Worm (Caenorhabditis elegans) whole organism, late embryonic: ENCODE data around the gene F52E1.14.

ENCODE experiments used
- C08G9.2 ChIP-seq: sonication (generic microtip); optimal IDR thresholded peaks from 2 replicates; lab custom pipeline; 2016; ENCODE audit warnings: mild to moderate bottlenecking, missing genetic modification characterization, moderate library complexity, missing compliant biosample characterization
- C38D4.7 ChIP-seq: fragments of 200-800 bp; sonication (Bioruptor generic); optimal IDR thresholded peaks from 2 replicates; lab custom pipeline; 2018; ENCODE audit warnings: mild to moderate bottlenecking, missing genetic modification characterization, moderate library complexity, missing compliant biosample characterization
- F13H6.1 ChIP-seq: sonication (generic microtip); optimal IDR thresholded peaks from 2 replicates; lab custom pipeline; 2016; ENCODE audit warnings: missing genetic modification characterization, missing compliant biosample characterization
- T23F11.4 ChIP-seq: fragments of 200-800 bp; sonication (Bioruptor generic); optimal IDR thresholded peaks from 2 replicates; lab custom pipeline; 2018; ENCODE audit warnings: mild to moderate bottlenecking, missing genetic modification characterization, missing compliant biosample characterization
- ceh-14 ChIP-seq: sonication (generic microtip); optimal IDR thresholded peaks from 2 replicates; lab custom pipeline; 2016; ENCODE audit warnings: missing genotype, missing genetic modification characterization, missing compliant biosample characterization
- ceh-18 ChIP-seq: sonication (generic microtip); optimal IDR thresholded peaks from 2 replicates; lab custom pipeline; 2016; ENCODE audit warnings: missing genetic modification characterization, missing compliant biosample characterization
- ceh-2 ChIP-seq: sonication (generic microtip); optimal IDR thresholded peaks from 2 replicates; lab custom pipeline; 2016; ENCODE audit warnings: missing genotype, missing genetic modification characterization, missing compliant biosample characterization
- ceh-48 ChIP-seq: sonication (generic microtip); optimal IDR thresholded peaks from 2 replicates; lab custom pipeline; 2016; ENCODE audit warnings: missing genetic modification characterization, inconsistent platforms, missing compliant biosample characterization
- ceh-6 ChIP-seq: fragments of 200-800 bp; sonication (Bioruptor generic); optimal IDR thresholded peaks from 2 replicates; lab custom pipeline; 2018; ENCODE audit warnings: mild to moderate bottlenecking, missing genetic modification characterization, missing compliant biosample characterization
- ceh-9 ChIP-seq: sonication (generic microtip); optimal IDR thresholded peaks from 2 replicates; lab custom pipeline; 2016; ENCODE audit warnings: mild to moderate bottlenecking, missing genetic modification characterization, inconsistent platforms, missing compliant biosample characterization
- che-1 ChIP-seq: sonication (generic microtip); optimal IDR thresholded peaks from 2 replicates; lab custom pipeline; 2016; ENCODE audit warnings: mild to moderate bottlenecking, missing genetic modification characterization, missing compliant biosample characterization
- dmd-4 ChIP-seq: sonication (generic microtip); optimal IDR thresholded peaks from 2 replicates; lab custom pipeline; 2016; ENCODE audit warnings: borderline replicate concordance, missing genetic modification characterization, missing compliant biosample characterization
- dve-1 ChIP-seq: sonication (generic microtip); optimal IDR thresholded peaks from 2 replicates; lab custom pipeline; 2017; ENCODE audit warnings: antibody characterized with exemption, mild to moderate bottlenecking, missing genetic modification characterization, missing compliant biosample characterization
- elt-2 ChIP-seq: sonication (generic microtip); optimal IDR thresholded peaks from 2 replicates; lab custom pipeline; 2016; ENCODE audit warnings: missing genetic modification reagents, missing genetic modification characterization, missing compliant biosample characterization
- ets-4 ChIP-seq: sonication (generic microtip); optimal IDR thresholded peaks from 2 replicates; lab custom pipeline; 2016; ENCODE audit warnings: missing genetic modification characterization, missing compliant biosample characterization
- fax-1 ChIP-seq: sonication (generic microtip); optimal IDR thresholded peaks from 2 replicates; lab custom pipeline; 2016; ENCODE audit warnings: missing genotype, missing genetic modification characterization, missing compliant biosample characterization
- fkh-10 ChIP-seq: fragments of 150-350 bp; optimal IDR thresholded peaks from 2 replicates; lab custom pipeline; 2014; ENCODE audit warnings: missing biosample characterization, missing genetic modification reagents, missing genetic modification characterization
- gmeb-2 ChIP-seq: sonication (generic microtip); optimal IDR thresholded peaks from 2 replicates; lab custom pipeline; 2016; ENCODE audit warnings: missing genetic modification characterization, inconsistent platforms, missing compliant biosample characterization
- hlh-13 ChIP-seq: fragments of 200-800 bp; sonication (Bioruptor generic); optimal IDR thresholded peaks from 2 replicates; lab custom pipeline; 2018; ENCODE audit warnings: mild to moderate bottlenecking, missing genetic modification characterization, missing compliant biosample characterization
- hlh-15 ChIP-seq: sonication (generic microtip); optimal IDR thresholded peaks from 2 replicates; lab custom pipeline; 2016; ENCODE audit warnings: missing genetic modification characterization, missing compliant biosample characterization
- hlh-8 ChIP-seq: sonication (generic microtip); optimal IDR thresholded peaks from 2 replicates; lab custom pipeline; 2016; ENCODE audit warnings: missing genotype, missing genetic modification characterization, missing compliant biosample characterization
- lim-6 ChIP-seq: sonication (generic microtip); optimal IDR thresholded peaks from 2 replicates; lab custom pipeline; 2016; ENCODE audit warnings: missing genetic modification characterization, missing compliant biosample characterization
- nhr-11 ChIP-seq: fragments of 150-350 bp; optimal IDR thresholded peaks from 2 replicates; lab custom pipeline; 2014; ENCODE audit warnings: missing biosample characterization, missing genetic modification characterization
- nhr-232 ChIP-seq: sonication (generic microtip); optimal IDR thresholded peaks from 2 replicates; lab custom pipeline; 2016; ENCODE audit warnings: missing genetic modification characterization, missing compliant biosample characterization
- npax-4 ChIP-seq: sonication (generic microtip); optimal IDR thresholded peaks from 2 replicates; lab custom pipeline; 2016; ENCODE audit warnings: missing genetic modification characterization, missing compliant biosample characterization
- odd-2 ChIP-seq: sonication (generic microtip); optimal IDR thresholded peaks from 2 replicates; lab custom pipeline; 2017; ENCODE audit warnings: antibody characterized with exemption, mild to moderate bottlenecking, missing genetic modification characterization, missing compliant biosample characterization
- pag-3 ChIP-seq: sonication (generic microtip); optimal IDR thresholded peaks from 2 replicates; lab custom pipeline; 2016; ENCODE audit warnings: missing compliant biosample characterization, missing genetic modification characterization, borderline replicate concordance
- pat-9 ChIP-seq: fragments of 200-800 bp; sonication (Bioruptor generic); optimal IDR thresholded peaks from 2 replicates; lab custom pipeline; 2018; ENCODE audit warnings: mild to moderate bottlenecking, missing genetic modification characterization, moderate library complexity, missing compliant biosample characterization
- pha-4 ChIP-seq: fragments of 150-350 bp; optimal IDR thresholded peaks from 2 replicates; lab custom pipeline; 2018; ENCODE audit warnings: missing biosample characterization, missing genetic modification reagents, missing genetic modification characterization
- pros-1 ChIP-seq: fragments of 150-350 bp; optimal IDR thresholded peaks from 2 replicates; lab custom pipeline; 2014; ENCODE audit warnings: missing biosample characterization, missing genetic modification reagents, missing genetic modification characterization
- ref-2 ChIP-seq: sonication (generic microtip); optimal IDR thresholded peaks from 2 replicates; lab custom pipeline; 2016; ENCODE audit warnings: missing genetic modification characterization, missing compliant biosample characterization
- rnt-1 ChIP-seq: sonication (generic microtip); optimal IDR thresholded peaks from 2 replicates; lab custom pipeline; 2016; ENCODE audit warnings: missing genetic modification characterization, missing compliant biosample characterization
- sox-2 ChIP-seq: fragments of 200-800 bp; sonication (Bioruptor generic); IDR thresholded peaks from 2 replicates; pipeline ENCODE4 v1.3.6; 2022; ENCODE audit warnings: missing genetic modification reagents, missing genetic modification characterization, missing compliant biosample characterization
- sox-4 ChIP-seq: sonication (generic microtip); optimal IDR thresholded peaks from 2 replicates; lab custom pipeline; 2017; ENCODE audit warnings: mild to moderate bottlenecking, missing genetic modification characterization, inconsistent platforms, missing compliant biosample characterization
- syd-9 ChIP-seq: sonication (generic microtip); optimal IDR thresholded peaks from 2 replicates; lab custom pipeline; 2016; ENCODE audit warnings: mild to moderate bottlenecking, missing genetic modification characterization, moderate library complexity, missing compliant biosample characterization
- tbx-7 ChIP-seq: sonication (generic microtip); optimal IDR thresholded peaks from 2 replicates; lab custom pipeline; 2016; ENCODE audit warnings: missing genotype, missing genetic modification characterization, missing compliant biosample characterization
- ttx-3 ChIP-seq: sonication (generic microtip); optimal IDR thresholded peaks from 2 replicates; lab custom pipeline; 2016; ENCODE audit warnings: missing genetic modification reagents, missing genetic modification characterization, missing compliant biosample characterization
- unc-3 ChIP-seq, 2 experiments: fragments of 200-800 bp in 1 of 2; sonication (Bioruptor generic) in 1 of 2; sonication (generic microtip) in 1 of 2; conservative IDR thresholded peaks in 1 of 2; optimal IDR thresholded peaks in 1 of 2; 2 replicates each; pipeline versions ENCODE4 v1.3.6 to Lab custom; 2016 to 2022; ENCODE audit warnings: missing compliant biosample characterization in 2 of 2, missing genetic modification characterization in 2 of 2, missing genetic modification reagents in 1 of 2
- unc-42 ChIP-seq: sonication (generic microtip); optimal IDR thresholded peaks from 2 replicates; lab custom pipeline; 2016; ENCODE audit warnings: missing genotype, missing genetic modification characterization, missing compliant biosample characterization
- unc-55 ChIP-seq: sonication (generic microtip); optimal IDR thresholded peaks from 2 replicates; lab custom pipeline; 2017; ENCODE audit warnings: missing biosample characterization, missing genetic modification reagents, missing genetic modification characterization
- unc-86 ChIP-seq: sonication (generic microtip); optimal IDR thresholded peaks from 2 replicates; lab custom pipeline; 2016; ENCODE audit warnings: missing genetic modification characterization, missing compliant biosample characterization
- zip-5 ChIP-seq: sonication (generic microtip); optimal IDR thresholded peaks from 2 replicates; lab custom pipeline; 2016; ENCODE audit warnings: missing genetic modification characterization, missing compliant biosample characterization
- ztf-16 ChIP-seq: sonication (generic microtip); optimal IDR thresholded peaks from 2 replicates; lab custom pipeline; 2017; ENCODE audit warnings: missing genetic modification characterization, missing compliant biosample characterization

F52E1.14 gene

ce11 chrV:8375419-8375818, 8.3 kb upstream of the F52E1.14 start, which contains the start of gene F38E1.10:
Gene F38E1.10, minus strand, starts transcription at chrV:8375519.
- no peak for TF ChIP-seq ztf-16 (tag; lab: Kevin White, UChicago)
- no peak for TF ChIP-seq che-1
- TF ChIP-seq unc-55 (GFP tag; lab: Kevin White, UChicago): no peak
- TF ChIP-seq ceh-6 (GFP tag; lab: Kevin White, UChicago): no peak
- no peak for TF ChIP-seq sox-2
- TF ChIP-seq ceh-2 (tag; lab: Kevin White, UChicago): no peak
- no peak for TF ChIP-seq dmd-4 (tag; lab: Kevin White, UChicago)
- no peak for TF ChIP-seq nhr-232 (tag; lab: Kevin White, UChicago)
- no peak for TF ChIP-seq unc-3 (GFP tag; conservative IDR thresholded peaks at IDR 0.05; lab: Robert Waterston, UW)
- TF ChIP-seq unc-3 (tag; optimal IDR thresholded peaks at IDR 0.05; lab: Kevin White, UChicago): no peak
- no peak for TF ChIP-seq odd-2 (tag; lab: Kevin White, UChicago)
- TF ChIP-seq lim-6: no peak
- no peak for TF ChIP-seq ttx-3

ce11 chrV:8375849-8376248, 7.9 kb upstream of the F52E1.14 start, which contains the start of gene F38E1.3:
Gene F38E1.3, plus strand, starts transcription at chrV:8376149.
- TF ChIP-seq T23F11.4 (GFP tag; lab: Kevin White, UChicago) (no peak), ceh-6 (GFP tag; lab: Kevin White, UChicago) (no peak), hlh-15 (tag; lab: Kevin White, UChicago) (no peak), che-1 (no peak), pat-9 (tag; lab: Kevin White, UChicago) (no peak), ceh-14 (tag; lab: Kevin White, UChicago) (no peak), ref-2 (tag; lab: Kevin White, UChicago) (no peak), unc-55 (GFP tag; lab: Kevin White, UChicago) (no peak), unc-86 (tag; lab: Kevin White, UChicago) (no peak), nhr-232 (tag; lab: Kevin White, UChicago) (no peak), unc-42 (tag; lab: Kevin White, UChicago) (no peak), ceh-9 (tag; lab: Kevin White, UChicago) (no peak), C08G9.2 (tag; lab: Kevin White, UChicago) (no peak)

- TF ChIP-seq ttx-3: no peak
- TF ChIP-seq che-1: no peak
- no peak for TF ChIP-seq rnt-1 (tag; lab: Kevin White, UChicago)
- no peak for TF ChIP-seq C08G9.2 (tag; lab: Kevin White, UChicago)
- no peak for TF ChIP-seq ceh-18 (tag; lab: Kevin White, UChicago)
- no peak for TF ChIP-seq pros-1 (tag; lab: Kevin White, UChicago)
- TF ChIP-seq syd-9: no peak
- TF ChIP-seq hlh-13 (GFP tag; lab: Kevin White, UChicago): no peak
- no peak for TF ChIP-seq zip-5
- no peak for TF ChIP-seq ceh-48
- TF ChIP-seq elt-2 (tag; lab: Kevin White, UChicago): no peak
- TF ChIP-seq fkh-10: no peak
- TF ChIP-seq fax-1 (tag; lab: Kevin White, UChicago): no peak
- no peak for TF ChIP-seq hlh-8
- no peak for TF ChIP-seq lim-6
- no peak for TF ChIP-seq npax-4 (tag; lab: Kevin White, UChicago)
- no peak for TF ChIP-seq sox-4 (tag; lab: Kevin White, UChicago)
- TF ChIP-seq ceh-9 (tag; lab: Kevin White, UChicago): no peak
These were observed 4.5 kb upstream of the F52E1.14 start, which contains the start of gene F52E1.5 for ce11 chrV:8379206-8379605. Gene F52E1.5, plus strand, starts transcription at chrV:8379506.

ce11 chrV:8380076-8380475, 3.6 kb upstream of the F52E1.14 start:
- no peak for TF ChIP-seq pha-4 (tag; lab: Kevin White, UChicago)
- TF ChIP-seq elt-2 (tag; lab: Kevin White, UChicago): no peak
- no peak for TF ChIP-seq lim-6
- no peak for TF ChIP-seq ceh-6 (GFP tag; lab: Kevin White, UChicago)
- no peak for TF ChIP-seq tbx-7 (tag; lab: Kevin White, UChicago)
- no peak for TF ChIP-seq rnt-1 (tag; lab: Kevin White, UChicago)
- no peak for TF ChIP-seq nhr-11 (tag; lab: Kevin White, UChicago)
- TF ChIP-seq T23F11.4 (GFP tag; lab: Kevin White, UChicago): no peak
- no peak for TF ChIP-seq hlh-13 (GFP tag; lab: Kevin White, UChicago)
- TF ChIP-seq C38D4.7 (GFP tag; lab: Kevin White, UChicago): no peak
- TF ChIP-seq fkh-10: no peak
- TF ChIP-seq gmeb-2 (tag; lab: Kevin White, UChicago): no peak
- no peak for TF ChIP-seq sox-2
- no peak for TF ChIP-seq ceh-48
- TF ChIP-seq ets-4 (tag; lab: Kevin White, UChicago): no peak
- TF ChIP-seq pag-3 (tag; lab: Kevin White, UChicago): no peak
- no peak for TF ChIP-seq F13H6.1 (tag; lab: Kevin White, UChicago)
- TF ChIP-seq syd-9: no peak
- no peak for TF ChIP-seq unc-55 (GFP tag; lab: Kevin White, UChicago)
- no peak for TF ChIP-seq dve-1 (tag; lab: Kevin White, UChicago)
